Worm (Caenorhabditis elegans) whole organism, L3 larva: ENCODE measurements around the gene F56C3.10.

Experiments
- ceh-16 ChIP-seq: sonication (generic microtip); optimal IDR thresholded peaks from 2 replicates; lab custom pipeline; 2017; ENCODE audit warnings: missing biosample characterization, missing genetic modification characterization
- mdl-1 ChIP-seq: fragments of 150-350 bp; optimal IDR thresholded peaks from 2 replicates; lab custom pipeline; 2014; ENCODE audit warnings: missing biosample characterization, missing genetic modification characterization
- nhr-11 ChIP-seq: fragments of 150-350 bp; optimal IDR thresholded peaks from 2 replicates; lab custom pipeline; 2014; ENCODE audit warnings: missing biosample characterization, missing genetic modification characterization
- nhr-237 ChIP-seq: fragments of 150-350 bp; optimal IDR thresholded peaks from 2 replicates; lab custom pipeline; 2014; ENCODE audit warnings: missing biosample characterization, missing genetic modification characterization
- nhr-76 ChIP-seq: fragments of 150-350 bp; sonication (generic microtip); optimal IDR thresholded peaks from 5 replicates; lab custom pipeline; 2014; ENCODE audit warnings: missing biosample characterization, missing genetic modification characterization
- nhr-77 ChIP-seq: fragments of 150-350 bp; optimal IDR thresholded peaks from 2 replicates; lab custom pipeline; 2014; ENCODE audit warnings: missing biosample characterization, missing genetic modification characterization
- zag-1 ChIP-seq: fragments of 150-350 bp; optimal IDR thresholded peaks from 2 replicates; lab custom pipeline; 2014; ENCODE audit warnings: missing biosample characterization, missing genetic modification characterization
- ztf-4 ChIP-seq: fragments of 150-350 bp; optimal IDR thresholded peaks from 2 replicates; lab custom pipeline; 2014; ENCODE audit warnings: missing biosample characterization, missing genetic modification characterization

DNA sequence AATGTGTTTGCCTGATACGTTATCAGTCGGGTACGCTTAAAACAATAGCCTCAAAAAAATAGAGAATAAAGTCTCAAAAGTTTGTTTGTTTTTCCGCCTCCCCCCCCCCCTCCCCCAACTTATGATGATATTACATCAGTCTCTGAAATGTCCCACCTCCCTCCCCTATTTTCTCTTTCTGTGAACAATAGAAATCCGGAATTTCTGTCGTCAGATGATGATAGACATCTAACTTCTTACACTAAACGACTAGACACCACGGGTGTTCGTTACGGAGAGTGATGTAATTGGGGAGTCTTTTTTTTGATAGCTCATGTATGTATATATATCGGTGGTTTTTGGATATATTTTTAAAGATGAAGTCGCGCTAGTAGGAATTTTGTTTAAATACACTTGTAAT, 13.0 kb upstream of the F56C3.10 start:
- TF ChIP-seq ztf-4 (no peak), nhr-76 (tag; lab: Kevin White, UChicago) (no peak), zag-1 (no peak), nhr-77 (tag; lab: Kevin White, UChicago) (no peak), nhr-237 (tag; lab: Kevin White, UChicago) (no peak), mdl-1 (tag; lab: Kevin White, UChicago) (no peak), ceh-16 (tag; lab: Kevin White, UChicago) (no peak), nhr-11 (tag; lab: Kevin White, UChicago) (no peak)
